Comparison of ENCODE assay signal across 1 fruit fly cellular context in the genomic region with DNA sequence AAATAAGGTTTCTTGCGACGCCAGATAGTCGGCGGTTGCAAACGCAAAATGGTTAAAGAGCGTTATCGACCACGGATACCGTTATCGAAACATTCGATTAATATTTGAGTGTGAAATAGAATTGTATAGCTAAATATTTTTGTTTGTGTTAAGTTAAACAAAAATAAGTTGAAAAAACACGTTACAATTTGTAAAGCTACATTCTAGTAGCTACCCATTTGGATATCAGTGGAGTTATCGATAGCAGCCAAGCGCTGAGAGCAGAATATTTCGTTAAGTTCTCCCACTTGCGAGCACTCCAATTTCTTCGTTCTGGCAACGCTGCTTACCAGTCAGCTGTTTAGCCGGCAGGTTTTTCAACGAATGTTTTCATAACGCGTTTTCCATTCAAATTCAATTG.
TF ChIP-seq lines count a peak whose summit lies in the region.

A gene (minus strand): TSS at position 43 of the 400 bp plus-strand sequence.
A gene (plus strand): TSS at position 310 of the 400 bp plus-strand sequence.

TF ChIP-seq in whole organism, embryonic, 481 proteins besides CTCF, POLR2A, EP300 and RAD21 (continued from another document):
- no peak for TF ChIP-seq prd (optimal IDR thresholded peaks at IDR 0.05; lab: Kevin White, UChicago)
- TF ChIP-seq prd (GFP tag; IDR thresholded peaks at IDR 0.05; lab: Robert Waterston, UW), result no peak
- no peak for TF ChIP-seq CG2129 (GFP tag; IDR thresholded peaks at IDR 0.05; lab: Robert Waterston, UW; ENCODE audit: partially characterized antibody)
- TF ChIP-seq CG11504 (tag; optimal IDR thresholded peaks at IDR 0.05; lab: Kevin White, UChicago), result no peak
- TF ChIP-seq slp2 (GFP tag; optimal IDR thresholded peaks at IDR 0.05; lab: Kevin White, UChicago), result no peak
- peak; percentile 4 for TF ChIP-seq Ets97D (GFP tag; optimal IDR thresholded peaks at IDR 0.05; lab: Kevin White, UChicago)
- TF ChIP-seq sr (GFP tag; IDR thresholded peaks at IDR 0.05; lab: Robert Waterston, UW), result no peak
- TF ChIP-seq Gsc (GFP tag; IDR thresholded peaks at IDR 0.05; lab: Robert Waterston, UW), result no peak
- TF ChIP-seq tap (tag; optimal IDR thresholded peaks at IDR 0.05; lab: Kevin White, UChicago), result no peak
- no peak for TF ChIP-seq D19A (tag; optimal IDR thresholded peaks at IDR 0.05; lab: Kevin White, UChicago)
- no peak for TF ChIP-seq CG15696 (tag; optimal IDR thresholded peaks at IDR 0.05; lab: Kevin White, UChicago)
- no peak for TF ChIP-seq Dfd (GFP tag; optimal IDR thresholded peaks at IDR 0.05; lab: Kevin White, UChicago)
- TF ChIP-seq sim (GFP tag; IDR thresholded peaks at IDR 0.05; lab: Robert Waterston, UW), result no peak
- TF ChIP-seq CG13624 (GFP tag; optimal IDR thresholded peaks at IDR 0.05; lab: Kevin White, UChicago), result no peak
- TF ChIP-seq klu (GFP tag; IDR thresholded peaks at IDR 0.05; lab: Robert Waterston, UW), result no peak
- no peak for TF ChIP-seq danr (GFP tag; IDR thresholded peaks at IDR 0.05; lab: Robert Waterston, UW)
- peak; percentile 73 for TF ChIP-seq CG15514 (GFP tag; optimal IDR thresholded peaks at IDR 0.05; lab: Kevin White, UChicago)
- TF ChIP-seq Ptx1 (GFP tag; IDR thresholded peaks at IDR 0.05; lab: Robert Waterston, UW), result no peak
- no peak for TF ChIP-seq CG12659 (GFP tag; optimal IDR thresholded peaks at IDR 0.05; lab: Kevin White, UChicago)
- TF ChIP-seq D19B (GFP tag; optimal IDR thresholded peaks at IDR 0.05; lab: Kevin White, UChicago), result no peak
- no peak for TF ChIP-seq CG18599 (GFP tag; optimal IDR thresholded peaks at IDR 0.05; lab: Kevin White, UChicago)
- no peak for TF ChIP-seq PHDP (tag; optimal IDR thresholded peaks at IDR 0.05; lab: Kevin White, UChicago)
- TF ChIP-seq Dref (GFP tag; IDR thresholded peaks at IDR 0.05; lab: Robert Waterston, UW), result peak; percentile 64
- TF ChIP-seq CG17186 (GFP tag; optimal IDR thresholded peaks at IDR 0.05; lab: Kevin White, UChicago), result peak; percentile 54
- TF ChIP-seq CG7786 (GFP tag; optimal IDR thresholded peaks at IDR 0.05; lab: Kevin White, UChicago), result no peak
- TF ChIP-seq Myb (GFP tag; optimal IDR thresholded peaks at IDR 0.05; lab: Kevin White, UChicago), result peak; percentile 61
- no peak for TF ChIP-seq zfh2 (GFP tag; optimal IDR thresholded peaks at IDR 0.05; lab: Kevin White, UChicago)
- no peak for TF ChIP-seq usp (GFP tag; optimal IDR thresholded peaks at IDR 0.05; lab: Kevin White, UChicago)
- TF ChIP-seq seq (GFP tag; IDR thresholded peaks at IDR 0.05; lab: Robert Waterston, UW), result no peak
- peak; percentile 28 to 47 for TF ChIP-seq Trl (optimal IDR thresholded peaks at IDR 0.05; lab: Kevin White, UChicago)
- TF ChIP-seq Trl (GFP tag; optimal IDR thresholded peaks at IDR 0.05; lab: Kevin White, UChicago), result no peak
- TF ChIP-seq E2f2 (GFP tag; IDR thresholded peaks at IDR 0.05; lab: Robert Waterston, UW), result peak; percentile 45
- TF ChIP-seq CG12391 (tag; optimal IDR thresholded peaks at IDR 0.05; lab: Kevin White, UChicago), result no peak
- no peak for TF ChIP-seq Fer3 (tag; optimal IDR thresholded peaks at IDR 0.05; lab: Kevin White, UChicago)
- TF ChIP-seq CG11696 (GFP tag; IDR thresholded peaks at IDR 0.05; lab: Robert Waterston, UW), result no peak
- peak; percentile 59; the same call in 1 of the 2 replicates for TF ChIP-seq amos (GFP tag; IDR thresholded peaks at IDR 0.05; lab: Robert Waterston, UW; ENCODE audit: partially characterized antibody)
- 0 out of 2 replicates have a peak, but pooled peaks have one; percentile 42 for TF ChIP-seq nerfin-2 (GFP tag; IDR thresholded peaks at IDR 0.05; lab: Robert Waterston, UW; ENCODE audit: partially characterized antibody)
- peak; percentile 35 for TF ChIP-seq bbx (GFP tag; IDR thresholded peaks at IDR 0.05; lab: Robert Waterston, UW; ENCODE audit: partially characterized antibody)
- peak; percentile 60 for TF ChIP-seq CG9437 (GFP tag; optimal IDR thresholded peaks at IDR 0.05; lab: Kevin White, UChicago)
- peak; percentile 64 for TF ChIP-seq CG9215 (GFP tag; IDR thresholded peaks at IDR 0.05; lab: Robert Waterston, UW)
- no peak for TF ChIP-seq CG3847 (GFP tag; IDR thresholded peaks at IDR 0.05; lab: Robert Waterston, UW)
- peak; percentile 87 for TF ChIP-seq CG34224 (GFP tag; IDR thresholded peaks at IDR 0.05; lab: Robert Waterston, UW; ENCODE audit: partially characterized antibody)
- TF ChIP-seq CG18011 (GFP tag; optimal IDR thresholded peaks at IDR 0.05; lab: Kevin White, UChicago), result no peak
- no peak for TF ChIP-seq oc (tag; optimal IDR thresholded peaks at IDR 0.05; lab: Kevin White, UChicago)
- TF ChIP-seq HmgD (GFP tag; optimal IDR thresholded peaks at IDR 0.05; lab: Kevin White, UChicago), result no peak
- no peak for TF ChIP-seq Eip74EF (GFP tag; optimal IDR thresholded peaks at IDR 0.05; lab: Kevin White, UChicago)
- TF ChIP-seq mam (GFP tag; optimal IDR thresholded peaks at IDR 0.05; lab: Kevin White, UChicago), result no peak
- TF ChIP-seq MBD-R2 (GFP tag; IDR thresholded peaks at IDR 0.05; lab: Robert Waterston, UW), result peak; percentile 36; the same call in 1 of the 2 replicates
- TF ChIP-seq CG14710 (tag; optimal IDR thresholded peaks at IDR 0.05; lab: Kevin White, UChicago), result peak; percentile 37
- TF ChIP-seq CG4707 (GFP tag; optimal IDR thresholded peaks at IDR 0.05; lab: Kevin White, UChicago), result no peak
- peak; percentile 77 for TF ChIP-seq unc-4 (GFP tag; IDR thresholded peaks at IDR 0.05; lab: Robert Waterston, UW; ENCODE audit: partially characterized antibody)
- TF ChIP-seq jigr1 (GFP tag; IDR thresholded peaks at IDR 0.05; lab: Robert Waterston, UW), result no peak
- TF ChIP-seq CG1603 (tag; optimal IDR thresholded peaks at IDR 0.05; lab: Kevin White, UChicago), result peak; percentile 34
- TF ChIP-seq Opbp (GFP tag; IDR thresholded peaks at IDR 0.05; lab: Robert Waterston, UW; ENCODE audit: partially characterized antibody), result no peak
- TF ChIP-seq esg (GFP tag; conservative IDR thresholded peaks at IDR 0.05; lab: Robert Waterston, UW), result no peak
- no peak for TF ChIP-seq pan (optimal IDR thresholded peaks at IDR 0.05; lab: Kevin White, UChicago)
- TF ChIP-seq pan (GFP tag; optimal IDR thresholded peaks at IDR 0.05 in 1 of 2, IDR thresholded peaks at IDR 0.05 in 1 of 2), result no peak
- no peak for TF ChIP-seq Sox102F (GFP tag; optimal IDR thresholded peaks at IDR 0.05; lab: Kevin White, UChicago)
- no peak for TF ChIP-seq hkb (optimal IDR thresholded peaks at IDR 0.05; lab: Kevin White, UChicago)
- no peak for TF ChIP-seq hkb (GFP tag; IDR thresholded peaks at IDR 0.05; lab: Robert Waterston, UW)
- no peak for TF ChIP-seq CG3065 (GFP tag; optimal IDR thresholded peaks at IDR 0.05; lab: Kevin White, UChicago)
- no peak for TF ChIP-seq pb (GFP tag; optimal IDR thresholded peaks at IDR 0.05; lab: Kevin White, UChicago)
- TF ChIP-seq cad (GFP tag; optimal IDR thresholded peaks at IDR 0.05; lab: Kevin White, UChicago), result no peak
- TF ChIP-seq row (GFP tag; IDR thresholded peaks at IDR 0.05; lab: Robert Waterston, UW), result 0 out of 3 replicates have a peak, but pooled peaks have one; percentile 15
- TF ChIP-seq CG16813 (GFP tag; IDR thresholded peaks at IDR 0.05; lab: Robert Waterston, UW; ENCODE audit: partially characterized antibody), result peak; percentile 67
- no peak for TF ChIP-seq CG10147 (GFP tag; optimal IDR thresholded peaks at IDR 0.05; lab: Kevin White, UChicago)
- no peak for TF ChIP-seq Nf-YA (GFP tag; IDR thresholded peaks at IDR 0.05; lab: Robert Waterston, UW)
- TF ChIP-seq CG10267 (tag; optimal IDR thresholded peaks at IDR 0.05; lab: Kevin White, UChicago), result peak; percentile 32
- no peak for TF ChIP-seq CG10321 (GFP tag; IDR thresholded peaks at IDR 0.05; lab: Robert Waterston, UW)
- TF ChIP-seq bowl (GFP tag; IDR thresholded peaks at IDR 0.05; lab: Robert Waterston, UW), result no peak
- TF ChIP-seq ro (GFP tag; IDR thresholded peaks at IDR 0.05; lab: Robert Waterston, UW), result no peak
- no peak for TF ChIP-seq HHEX (GFP tag; optimal IDR thresholded peaks at IDR 0.05; lab: Kevin White, UChicago)
- no peak for TF ChIP-seq gt (GFP tag; IDR thresholded peaks at IDR 0.05; lab: Robert Waterston, UW)
- peak; percentile 91 for TF ChIP-seq CG13287 (GFP tag; IDR thresholded peaks at IDR 0.05; lab: Robert Waterston, UW; ENCODE audit: partially characterized antibody)
- no peak for TF ChIP-seq ems (GFP tag; optimal IDR thresholded peaks at IDR 0.05; lab: Kevin White, UChicago)
- peak; percentile 1 for TF ChIP-seq nmo (GFP tag; optimal IDR thresholded peaks at IDR 0.05; lab: Kevin White, UChicago)
- no peak for TF ChIP-seq hb (GFP tag; IDR thresholded peaks at IDR 0.05; lab: Robert Waterston, UW; ENCODE audit: partially characterized antibody)
- TF ChIP-seq CG9797 (GFP tag; optimal IDR thresholded peaks at IDR 0.05; lab: Kevin White, UChicago), result peak; percentile 26
- TF ChIP-seq stwl (tag; optimal IDR thresholded peaks at IDR 0.05; lab: Kevin White, UChicago), result peak; percentile 67
- no peak for TF ChIP-seq CG16815 (GFP tag; optimal IDR thresholded peaks at IDR 0.05; lab: Kevin White, UChicago)
- no peak for TF ChIP-seq bab2 (GFP tag; optimal IDR thresholded peaks at IDR 0.05; lab: Kevin White, UChicago)
- no peak for TF ChIP-seq CG3726 (GFP tag; IDR thresholded peaks at IDR 0.05; lab: Robert Waterston, UW)
- peak; percentile 67 for TF ChIP-seq CG15601 (tag; optimal IDR thresholded peaks at IDR 0.05; lab: Kevin White, UChicago)
- no peak for TF ChIP-seq CG6683 (GFP tag; optimal IDR thresholded peaks at IDR 0.05; lab: Kevin White, UChicago)
- TF ChIP-seq CG11560 (tag; IDR thresholded peaks at IDR 0.05; lab: Robert Waterston, UW), result peak; percentile 95
- TF ChIP-seq trem (tag; optimal IDR thresholded peaks at IDR 0.05; lab: Kevin White, UChicago), result peak; percentile 58
- no peak for TF ChIP-seq salm (tag; optimal IDR thresholded peaks at IDR 0.05; lab: Kevin White, UChicago)
- TF ChIP-seq so (GFP tag; IDR thresholded peaks at IDR 0.05; lab: Robert Waterston, UW), result no peak
- TF ChIP-seq B-H2 (GFP tag; optimal IDR thresholded peaks at IDR 0.05; lab: Kevin White, UChicago), result no peak
- peak; percentile 46 for TF ChIP-seq Bgb (GFP tag; IDR thresholded peaks at IDR 0.05; lab: Robert Waterston, UW; ENCODE audit: partially characterized antibody)
- peak; percentile 50 for TF ChIP-seq inv (GFP tag; IDR thresholded peaks at IDR 0.05; lab: Robert Waterston, UW; ENCODE audit: partially characterized antibody)
- TF ChIP-seq ken (GFP tag; IDR thresholded peaks at IDR 0.05; lab: Robert Waterston, UW), result no peak
